Worm (Caenorhabditis elegans) whole organism, early embryonic: ENCODE results near the gene srx-116.

ENCODE experiments used
- B0310.2 ChIP-seq: sonication (generic microtip); optimal IDR thresholded peaks from 2 replicates; lab custom pipeline; 2016; ENCODE audit warnings: mild to moderate bottlenecking, missing genetic modification characterization, missing compliant biosample characterization
- F13C5.2 ChIP-seq: sonication (generic microtip); optimal IDR thresholded peaks from 2 replicates; lab custom pipeline; 2017; ENCODE audit warnings: mild to moderate bottlenecking, missing genetic modification characterization, inconsistent platforms, missing compliant biosample characterization
- aly-1 ChIP-seq: sonication (generic microtip); optimal IDR thresholded peaks from 2 replicates; lab custom pipeline; 2016; ENCODE audit warnings: missing genetic modification characterization, missing compliant biosample characterization
- ama-1 ChIP-seq: fragments of 150-350 bp; optimal IDR thresholded peaks from 2 replicates; lab custom pipeline; 2014
- ceh-13 ChIP-seq: fragments of 200-800 bp; sonication (Bioruptor generic); optimal IDR thresholded peaks from 2 replicates; lab custom pipeline; 2018; ENCODE audit warnings: mild to moderate bottlenecking, missing genetic modification characterization, missing compliant biosample characterization
- ceh-36 ChIP-seq: sonication (generic microtip); optimal IDR thresholded peaks from 2 replicates; lab custom pipeline; 2016; ENCODE audit warnings: missing genetic modification characterization, inconsistent platforms, missing compliant biosample characterization
- ets-7 ChIP-seq: sonication (generic microtip); optimal IDR thresholded peaks from 2 replicates; lab custom pipeline; 2016; ENCODE audit warnings: missing genotype, missing genetic modification characterization, missing compliant biosample characterization
- flt-1 ChIP-seq: fragments of 200-800 bp; sonication (Bioruptor generic); IDR thresholded peaks from 2 replicates; pipeline ENCODE4 v1.3.6; 2022; ENCODE audit warnings: missing genetic modification characterization, missing compliant biosample characterization
- hmbx-1 ChIP-seq: sonication (generic microtip); optimal IDR thresholded peaks from 2 replicates; lab custom pipeline; 2016; ENCODE audit warnings: mild to moderate bottlenecking, missing genetic modification characterization, missing compliant biosample characterization
- hmg-4 ChIP-seq: fragments of 200-800 bp; sonication (Bioruptor generic); optimal IDR thresholded peaks from 2 replicates; lab custom pipeline; 2018; ENCODE audit warnings: mild to moderate bottlenecking, missing genetic modification characterization, missing compliant biosample characterization
- hnd-1 ChIP-seq: sonication (generic microtip); optimal IDR thresholded peaks from 2 replicates; lab custom pipeline; 2016; ENCODE audit warnings: missing genetic modification characterization, missing compliant biosample characterization
- pes-1 ChIP-seq: fragments of 200-800 bp; sonication (Bioruptor generic); IDR thresholded peaks from 2 replicates; pipeline ENCODE4 v1.3.6; 2022; ENCODE audit warnings: missing genetic modification reagents, missing genetic modification characterization, missing compliant biosample characterization
- scrt-1 ChIP-seq: fragments of 200-800 bp; sonication (Bioruptor generic); IDR thresholded peaks from 2 replicates; pipeline ENCODE4 v1.3.6; 2022; ENCODE audit warnings: missing genetic modification characterization, missing compliant biosample characterization
- sea-1 ChIP-seq: fragments of 200-800 bp; sonication (Bioruptor generic); conservative IDR thresholded peaks from 2 replicates; pipeline ENCODE4 v1.3.6; 2022; ENCODE audit warnings: missing genetic modification characterization, missing compliant biosample characterization
- tbx-11 ChIP-seq: fragments of 200-800 bp; sonication (Bioruptor generic); IDR thresholded peaks from 2 replicates; pipeline ENCODE4 v1.3.6; 2022; ENCODE audit warnings: missing genetic modification characterization, missing compliant biosample characterization
- tbx-37 ChIP-seq: fragments of 200-800 bp; sonication (Bioruptor generic); conservative IDR thresholded peaks from 2 replicates; pipeline ENCODE4 v1.3.6; 2022; ENCODE audit warnings: missing genetic modification reagents, missing genetic modification characterization, missing compliant biosample characterization
- tra-4 ChIP-seq: sonication (generic microtip); optimal IDR thresholded peaks from 2 replicates; lab custom pipeline; 2017; ENCODE audit warnings: missing genetic modification characterization, missing compliant biosample characterization

srx-116 gene

DNA sequence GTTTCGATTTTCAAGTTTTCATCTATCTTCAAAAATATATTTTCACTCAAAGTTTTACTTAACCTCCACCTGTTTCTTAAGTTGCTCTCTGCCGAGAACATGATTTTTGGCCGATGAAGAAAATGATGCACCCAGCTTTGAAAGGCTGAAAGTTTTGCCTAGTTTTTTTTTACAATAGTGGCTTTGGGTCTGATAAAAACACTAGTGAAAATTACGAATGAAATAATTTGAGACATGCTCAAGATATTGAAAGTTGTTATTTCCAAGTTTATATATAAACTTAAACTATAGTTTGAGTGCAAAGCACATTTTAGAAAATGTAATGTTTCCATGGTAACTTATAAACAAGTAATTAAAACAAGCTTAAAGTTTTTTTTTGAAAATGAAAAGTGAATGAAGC is 21.5 kb upstream of the srx-116 start, which contains the start of gene gpa-9:
gpa-9 (minus strand) TSS at position 101 of the 400 bp plus-strand sequence.
- TF ChIP-seq hmbx-1 (tag; lab: Kevin White, UChicago) (no peak), pes-1 (GFP tag; lab: Robert Waterston, UW) (no peak), ama-1 (lab: Kevin White, UChicago) (no peak), ceh-13 (no peak), tbx-11 (no peak), scrt-1 (no peak), F13C5.2 (tag; lab: Kevin White, UChicago) (no peak), tbx-37 (no peak), ceh-36 (tag; lab: Kevin White, UChicago) (no peak), B0310.2 (tag; lab: Kevin White, UChicago) (no peak), aly-1 (tag; lab: Kevin White, UChicago) (no peak), hnd-1 (tag; lab: Kevin White, UChicago) (no peak), hmg-4 (no peak), ets-7 (tag; lab: Kevin White, UChicago) (no peak)

DNA sequence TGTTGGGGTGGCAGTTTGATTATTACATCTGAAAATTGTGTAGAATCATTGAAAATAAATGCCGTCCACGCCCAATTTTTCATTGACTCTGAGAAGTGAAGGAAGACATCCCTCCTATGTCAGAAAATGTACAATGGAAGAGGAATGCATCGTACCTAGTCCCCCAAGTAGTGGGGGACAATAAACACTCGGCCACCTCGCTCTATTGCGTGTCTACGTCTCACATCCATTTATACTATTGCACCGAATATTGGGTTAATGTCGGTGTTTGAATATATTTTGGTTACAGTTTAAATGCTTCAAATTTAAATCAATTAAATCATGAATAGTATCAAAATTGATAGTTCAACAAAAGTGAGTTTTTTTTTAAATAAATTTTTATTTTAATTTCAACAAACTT is 21.1 kb upstream of the srx-116 start, which contains the start of gene lin-25:
lin-25 (plus strand) TSS at position 290 of the 400 bp plus-strand sequence.
- TF ChIP-seq pes-1 (GFP tag; lab: Robert Waterston, UW) (no peak), tbx-37 (no peak), sea-1 (no peak), hnd-1 (tag; lab: Kevin White, UChicago) (no peak), ceh-13 (no peak), hmg-4 (no peak), ceh-36 (tag; lab: Kevin White, UChicago) (no peak), ets-7 (tag; lab: Kevin White, UChicago) (no peak), tbx-11 (no peak), scrt-1 (no peak), B0310.2 (tag; lab: Kevin White, UChicago) (no peak), hmbx-1 (tag; lab: Kevin White, UChicago) (no peak), ama-1 (lab: Kevin White, UChicago) (no peak), tra-4 (tag; lab: Kevin White, UChicago) (no peak)

- TF ChIP-seq ceh-13 (no peak), ceh-36 (tag; lab: Kevin White, UChicago) (no peak), hmg-4 (no peak), sea-1 (no peak), tbx-37 (no peak), tbx-11 (no peak), tra-4 (tag; lab: Kevin White, UChicago) (no peak), scrt-1 (no peak), ama-1 (lab: Kevin White, UChicago) (no peak), pes-1 (GFP tag; lab: Robert Waterston, UW) (no peak), hmbx-1 (tag; lab: Kevin White, UChicago) (no peak), B0310.2 (tag; lab: Kevin White, UChicago) (no peak), hnd-1 (tag; lab: Kevin White, UChicago) (no peak), ets-7 (tag; lab: Kevin White, UChicago) (no peak), aly-1 (tag; lab: Kevin White, UChicago) (no peak), flt-1 (GFP tag; lab: Robert Waterston, UW) (no peak), F13C5.2 (tag; lab: Kevin White, UChicago) (no peak)
These were observed 12.6 kb upstream of the srx-116 start, which contains the start of gene W05B10.6 for ce11 chrV:12658142-12658541. TSS of gene W05B10.6 (minus strand) at chrV:12658242.

- no peak for TF ChIP-seq hmg-4
- TF ChIP-seq B0310.2 (tag; lab: Kevin White, UChicago), result no peak
- TF ChIP-seq flt-1 (GFP tag; lab: Robert Waterston, UW), result no peak
- TF ChIP-seq ceh-36 (tag; lab: Kevin White, UChicago), result no peak
- no peak for TF ChIP-seq ceh-13
- no peak for TF ChIP-seq tra-4 (tag; lab: Kevin White, UChicago)
These were observed 11.3 kb upstream of the srx-116 start, which contains the start of gene ccch-3 for ce11 chrV:12659426-12659825. TSS of gene ccch-3 (minus strand) at chrV:12659687.

DNA sequence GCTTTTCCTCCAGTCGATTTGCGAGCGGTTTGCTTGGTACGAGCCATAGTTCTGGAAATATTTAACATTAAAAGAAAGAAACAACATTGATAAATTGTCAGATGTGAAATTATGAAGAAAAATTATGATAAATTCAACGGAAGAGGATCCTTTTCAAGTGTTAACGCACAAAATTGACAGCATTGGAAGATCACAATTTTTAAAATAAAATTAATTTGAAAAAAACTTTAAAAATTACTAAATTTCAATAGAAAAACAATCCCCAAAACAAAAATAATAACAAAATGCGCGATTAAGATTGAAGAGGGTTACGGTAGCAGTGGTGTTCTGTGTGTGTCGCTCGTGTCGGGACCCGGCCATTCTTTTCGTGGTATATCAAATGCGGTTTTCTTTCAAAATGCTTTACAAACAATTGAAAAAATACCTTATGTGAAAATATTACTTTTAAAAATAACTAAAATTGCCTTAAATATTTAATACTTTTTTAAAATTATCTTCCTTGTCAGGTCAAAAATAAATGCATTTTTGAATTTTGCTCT is 10.4 kb upstream of the srx-116 start, which contains the start of gene his-74:
his-74 (minus strand) TSS at position 51 of the 539 bp plus-strand sequence.
- TF ChIP-seq flt-1 (GFP tag; lab: Robert Waterston, UW) (no peak), tbx-11 (no peak), B0310.2 (tag; lab: Kevin White, UChicago) (no peak), ets-7 (tag; lab: Kevin White, UChicago) (no peak), hmbx-1 (tag; lab: Kevin White, UChicago) (no peak), tbx-37 (no peak), ama-1 (lab: Kevin White, UChicago) (no peak), ceh-13 (no peak), hnd-1 (tag; lab: Kevin White, UChicago) (no peak), F13C5.2 (tag; lab: Kevin White, UChicago) (no peak), ceh-36 (tag; lab: Kevin White, UChicago) (no peak), sea-1 (no peak)

DNA sequence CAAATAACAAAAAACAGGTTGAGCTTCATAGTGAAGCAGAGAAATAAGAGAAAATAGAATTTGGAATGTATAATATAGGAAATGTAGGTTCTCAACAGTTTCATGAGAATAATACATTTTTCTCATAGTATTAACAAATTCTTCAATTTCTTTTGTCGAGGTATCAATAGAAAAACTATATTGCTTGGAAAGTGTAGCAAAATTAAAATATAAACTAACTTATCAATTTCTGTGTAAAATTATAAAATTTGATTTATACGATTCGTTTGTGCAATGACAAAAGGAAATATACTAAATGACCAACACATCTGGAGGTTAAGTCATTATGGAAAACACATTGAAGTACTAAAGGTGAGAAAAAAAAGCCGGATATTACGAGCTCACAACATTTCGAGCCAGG is 9.1 kb upstream of the srx-116 start, which contains the start of gene W05B10.3:
W05B10.3 (minus strand) TSS at position 101 of the 400 bp plus-strand sequence.
- no peak for TF ChIP-seq tra-4 (tag; lab: Kevin White, UChicago)
- no peak for TF ChIP-seq ceh-13
- TF ChIP-seq ceh-36 (tag; lab: Kevin White, UChicago), result no peak
- TF ChIP-seq F13C5.2 (tag; lab: Kevin White, UChicago), result no peak
- no peak for TF ChIP-seq tbx-11
- no peak for TF ChIP-seq aly-1 (tag; lab: Kevin White, UChicago)
- TF ChIP-seq pes-1 (GFP tag; lab: Robert Waterston, UW), result no peak
- TF ChIP-seq scrt-1, result no peak
- TF ChIP-seq sea-1, result no peak

ce11 chrV:12663386-12663785 is 7.3 kb upstream of the srx-116 start:
- TF ChIP-seq F13C5.2 (tag; lab: Kevin White, UChicago) (no peak), aly-1 (tag; lab: Kevin White, UChicago) (no peak), ceh-36 (tag; lab: Kevin White, UChicago) (no peak), scrt-1 (no peak), ets-7 (tag; lab: Kevin White, UChicago) (no peak), tbx-11 (no peak), hnd-1 (tag; lab: Kevin White, UChicago) (no peak), tbx-37 (no peak)
